Fruit fly (Drosophila melanogaster): ENCODE data around the gene CG3698.

CG3698 gene

dm6 chr3L:20800208-20800607 lies 2.0 kb upstream of the CG3698 start, which contains the start of gene Spc105R:
Gene Spc105R (plus strand): TSS chr3L:20800410.
- no peak for TF ChIP-seq hth (optimal IDR thresholded peaks at IDR 0.05)
- peak; percentile 76 for TF ChIP-seq pzg (GFP tag; optimal IDR thresholded peaks at IDR 0.05)
- TF ChIP-seq bsh (GFP tag; optimal IDR thresholded peaks at IDR 0.05): no peak
- TF ChIP-seq CG7745 (tag; optimal IDR thresholded peaks at IDR 0.05): no peak
- no peak for TF ChIP-seq Dad (GFP tag; optimal IDR thresholded peaks at IDR 0.05)
- TF ChIP-seq Sox102F (GFP tag; optimal IDR thresholded peaks at IDR 0.05): no peak
- TF ChIP-seq fu2 (GFP tag; optimal IDR thresholded peaks at IDR 0.05): no peak
- TF ChIP-seq Lpt (GFP tag; optimal IDR thresholded peaks at IDR 0.05): no peak
- TF ChIP-seq CG1647 (GFP tag; optimal IDR thresholded peaks at IDR 0.05): no peak
- TF ChIP-seq Nf-YA (GFP tag; IDR thresholded peaks at IDR 0.05): no peak
- TF ChIP-seq dmrt11E (tag; optimal IDR thresholded peaks at IDR 0.05): no peak
- TF ChIP-seq CG12071 (GFP tag; optimal IDR thresholded peaks at IDR 0.05): no peak
- no peak for TF ChIP-seq bab2 (GFP tag; optimal IDR thresholded peaks at IDR 0.05)
- no peak for TF ChIP-seq Six4 (GFP tag; optimal IDR thresholded peaks at IDR 0.05)
- no peak for TF ChIP-seq ash1 (GFP tag; optimal IDR thresholded peaks at IDR 0.05)
- TF ChIP-seq row (GFP tag; IDR thresholded peaks at IDR 0.05): no peak; the same call in 2 of the 3 replicates
- TF ChIP-seq chn (GFP tag; optimal IDR thresholded peaks at IDR 0.05): no peak
- no peak for TF ChIP-seq CG7556 (GFP tag; optimal IDR thresholded peaks at IDR 0.05)
- no peak for TF ChIP-seq sob (GFP tag; IDR thresholded peaks at IDR 0.05)
- TF ChIP-seq wdn (GFP tag; IDR thresholded peaks at IDR 0.05): no peak
- no peak for TF ChIP-seq CG8478 (optimal IDR thresholded peaks at IDR 0.05)
- no peak for TF ChIP-seq cg (GFP tag; optimal IDR thresholded peaks at IDR 0.05)
- TF ChIP-seq BtbVII (GFP tag; optimal IDR thresholded peaks at IDR 0.05): no peak
- TF ChIP-seq pho (GFP tag; optimal IDR thresholded peaks at IDR 0.05): no peak
- no peak for TF ChIP-seq Med (GFP tag)
- no peak for TF ChIP-seq CG11695 (GFP tag; IDR thresholded peaks at IDR 0.05)
- TF ChIP-seq croc (GFP tag; conservative IDR thresholded peaks at IDR 0.05): no peak
- TF ChIP-seq CG10654 (GFP tag; optimal IDR thresholded peaks at IDR 0.05): no peak
- no peak for TF ChIP-seq CG30403 (GFP tag; optimal IDR thresholded peaks at IDR 0.05)
- TF ChIP-seq br (optimal IDR thresholded peaks at IDR 0.05): no peak
- no peak for TF ChIP-seq gce (GFP tag; IDR thresholded peaks at IDR 0.05)
- no peak for TF ChIP-seq Ssrp (tag; optimal IDR thresholded peaks at IDR 0.05)
- no peak for TF ChIP-seq CG12942 (GFP tag; optimal IDR thresholded peaks at IDR 0.05)
- TF ChIP-seq zen (tag; optimal IDR thresholded peaks at IDR 0.05): no peak
- TF ChIP-seq D19B (GFP tag; optimal IDR thresholded peaks at IDR 0.05): no peak
- TF ChIP-seq Mrtf (GFP tag; IDR thresholded peaks at IDR 0.05): no peak
- no peak for TF ChIP-seq Gsc (GFP tag; IDR thresholded peaks at IDR 0.05)
- no peak for TF ChIP-seq Nf-YB (GFP tag; optimal IDR thresholded peaks at IDR 0.05)
- TF ChIP-seq tup (GFP tag; optimal IDR thresholded peaks at IDR 0.05): no peak
- no peak for TF ChIP-seq seq (GFP tag; IDR thresholded peaks at IDR 0.05)
- no peak for TF ChIP-seq sr (GFP tag; IDR thresholded peaks at IDR 0.05)
- TF ChIP-seq CG7786 (GFP tag; optimal IDR thresholded peaks at IDR 0.05): no peak
- no peak for TF ChIP-seq onecut (GFP tag; IDR thresholded peaks at IDR 0.05)
- TF ChIP-seq hkb (optimal IDR thresholded peaks at IDR 0.05): no peak
- TF ChIP-seq hkb (GFP tag; IDR thresholded peaks at IDR 0.05): no peak
- TF ChIP-seq Jarid2 (GFP tag; optimal IDR thresholded peaks at IDR 0.05): no peak
- no peak for TF ChIP-seq gt (GFP tag; IDR thresholded peaks at IDR 0.05)
- TF ChIP-seq CG14710 (tag; optimal IDR thresholded peaks at IDR 0.05): peak; percentile 52
- TF ChIP-seq CG17361 (GFP tag; IDR thresholded peaks at IDR 0.05): no peak
- TF ChIP-seq ken (GFP tag; IDR thresholded peaks at IDR 0.05): no peak
- peak; percentile 74 for TF ChIP-seq MBD-R2 (GFP tag; IDR thresholded peaks at IDR 0.05)
- TF ChIP-seq Mad (GFP tag; optimal IDR thresholded peaks at IDR 0.05): no peak
- TF ChIP-seq CG8924 (tag; optimal IDR thresholded peaks at IDR 0.05): no peak
- no peak for TF ChIP-seq tgo (GFP tag; IDR thresholded peaks at IDR 0.05)
- TF ChIP-seq slou (GFP tag; optimal IDR thresholded peaks at IDR 0.05): no peak

Measured in whole organism, embryonic.